Fruit fly (Drosophila melanogaster) whole organism, embryonic: ENCODE measurements around the gene Cdc6.

Experiments
- CG10959 ChIP-seq: fragments of 200-800 bp; sonication (Bioruptor generic); IDR thresholded peaks from 2 replicates; pipeline ENCODE4 v1.3.6; 2022; ENCODE audit warnings: missing biosample characterization, missing genetic modification characterization
- CG15601 ChIP-seq: fragments of 200-800 bp; sonication (Bioruptor generic); optimal IDR thresholded peaks from 3 replicates; lab custom pipeline; 2019; ENCODE audit warnings: missing biosample characterization, mild to moderate bottlenecking, missing genetic modification characterization, moderate library complexity
- CG1603 ChIP-seq: fragments of 200-800 bp; sonication (Bioruptor generic); optimal IDR thresholded peaks from 2 replicates; lab custom pipeline; 2019; ENCODE audit warnings: missing biosample characterization, mild to moderate bottlenecking, missing genetic modification characterization, moderate library complexity
- CG1792 ChIP-seq: fragments of 200-800 bp; sonication (Bioruptor generic); optimal IDR thresholded peaks from 2 replicates; lab custom pipeline; 2016; ENCODE audit warnings: missing biosample characterization, missing genetic modification characterization
- CG18764 ChIP-seq: fragments of 200-800 bp; sonication (Bioruptor generic); optimal IDR thresholded peaks from 3 replicates; lab custom pipeline; 2016; ENCODE audit warnings: missing biosample characterization, missing genetic modification characterization
- CG2712 ChIP-seq: fragments of 200-800 bp; optimal IDR thresholded peaks from 3 replicates; lab custom pipeline; 2019; ENCODE audit warnings: missing biosample characterization, mild to moderate bottlenecking, missing genetic modification characterization, moderate library complexity
- CG5953 ChIP-seq: fragments of 200-800 bp; sonication (Bioruptor generic); IDR thresholded peaks from 2 replicates; pipeline ENCODE4 v1.3.6; 2022; ENCODE audit warnings: missing biosample characterization, missing genetic modification characterization
- CG7963 ChIP-seq: fragments of 200-800 bp; sonication (Bioruptor generic); IDR thresholded peaks from 3 replicates; pipeline ENCODE4 v1.3.6; 2022; ENCODE audit warnings: missing biosample characterization, missing genetic modification characterization; ENCODE audit not compliant: partially characterized antibody
- CG8388 ChIP-seq: fragments of 200-800 bp; sonication (Bioruptor generic); optimal IDR thresholded peaks from 2 replicates; lab custom pipeline; 2019; ENCODE audit warnings: missing biosample characterization, mild to moderate bottlenecking, missing genetic modification characterization, moderate library complexity
- CG9609 ChIP-seq: fragments of 200-800 bp; sonication (Bioruptor generic); optimal IDR thresholded peaks from 3 replicates; lab custom pipeline; 2016; ENCODE audit warnings: missing biosample characterization, missing genetic modification characterization
- CG9727 ChIP-seq: fragments of 200-800 bp; sonication (Bioruptor generic); optimal IDR thresholded peaks from 3 replicates; lab custom pipeline; 2017; ENCODE audit warnings: missing biosample characterization, mild to moderate bottlenecking, missing genetic modification characterization
- D19B ChIP-seq: fragments of 200-800 bp; sonication (Bioruptor generic); optimal IDR thresholded peaks from 2 replicates; lab custom pipeline; 2017; ENCODE audit warnings: missing biosample characterization, mild to moderate bottlenecking, missing genetic modification characterization
- Dek ChIP-seq: fragments of 200-800 bp; sonication (Bioruptor generic); optimal IDR thresholded peaks from 3 replicates; lab custom pipeline; 2019; ENCODE audit warnings: missing biosample characterization, mild to moderate bottlenecking, missing genetic modification characterization, moderate library complexity
- Dip2 ChIP-seq: fragments of 200-800 bp; sonication (Bioruptor generic); IDR thresholded peaks from 2 replicates; pipeline ENCODE4 v1.3.6; 2022; ENCODE audit warnings: missing biosample characterization, missing genetic modification characterization
- Dip3 ChIP-seq: fragments of 200-800 bp; sonication (Bioruptor generic); optimal IDR thresholded peaks from 3 replicates; lab custom pipeline; 2016; ENCODE audit warnings: missing biosample characterization, missing genetic modification characterization
- Fer1 ChIP-seq: fragments of 200-800 bp; sonication (Bioruptor generic); optimal IDR thresholded peaks from 2 replicates; lab custom pipeline; 2017; ENCODE audit warnings: missing biosample characterization, mild to moderate bottlenecking, missing genetic modification characterization
- HLH3B ChIP-seq: fragments of 200-800 bp; sonication (Bioruptor generic); IDR thresholded peaks from 2 replicates; pipeline ENCODE4 v1.3.6; 2022; ENCODE audit warnings: missing biosample characterization, missing genetic modification characterization
- HLHmδ ChIP-seq: fragments of 200-800 bp; sonication (Bioruptor generic); optimal IDR thresholded peaks from 2 replicates; lab custom pipeline; 2018; ENCODE audit warnings: missing biosample characterization, mild to moderate bottlenecking, missing genetic modification characterization, moderate library complexity
- Hand ChIP-seq: fragments of 200-800 bp; sonication (Bioruptor generic); optimal IDR thresholded peaks from 2 replicates; lab custom pipeline; 2017; ENCODE audit warnings: mild to moderate bottlenecking, missing biosample characterization, missing genetic modification reagents, missing genetic modification characterization
- Hey ChIP-seq: fragments of 200-800 bp; sonication (Bioruptor generic); optimal IDR thresholded peaks from 3 replicates; lab custom pipeline; 2018; ENCODE audit warnings: missing biosample characterization, mild to moderate bottlenecking, missing genetic modification characterization
- HmgZ ChIP-seq: fragments of 200-800 bp; sonication (Bioruptor generic); optimal IDR thresholded peaks from 2 replicates; lab custom pipeline; 2018; ENCODE audit warnings: missing biosample characterization, mild to moderate bottlenecking, missing genetic modification characterization
- Jarid2 ChIP-seq: fragments of 200-800 bp; sonication (Bioruptor generic); optimal IDR thresholded peaks from 3 replicates; lab custom pipeline; 2017; ENCODE audit warnings: mild to moderate bottlenecking, missing biosample characterization, missing genetic modification reagents, missing genetic modification characterization
- Lhr ChIP-seq: fragments of 200-800 bp; sonication (Bioruptor generic); optimal IDR thresholded peaks from 3 replicates; lab custom pipeline; 2017; ENCODE audit warnings: mild to moderate bottlenecking, missing biosample characterization, missing genetic modification reagents, missing genetic modification characterization
- Med ChIP-seq: fragments of 200-800 bp; sonication (Bioruptor generic); peaks from one replicate; lab custom pipeline; 2016; ENCODE audit warnings: missing biosample characterization, missing genetic modification characterization, mild to moderate bottlenecking, inconsistent platforms, moderate library complexity
- NfI ChIP-seq: fragments of 200-800 bp; sonication (Bioruptor generic); optimal IDR thresholded peaks from 3 replicates; lab custom pipeline; 2018; ENCODE audit warnings: missing biosample characterization, mild to moderate bottlenecking, missing genetic modification characterization, moderate library complexity
- Opbp ChIP-seq: fragments of 200-800 bp; sonication (Bioruptor generic); IDR thresholded peaks from 3 replicates; pipeline ENCODE4 v1.3.6; 2022; ENCODE audit warnings: missing biosample characterization, missing genetic modification characterization; ENCODE audit not compliant: partially characterized antibody
- Poxn ChIP-seq: fragments of 200-800 bp; sonication (Bioruptor generic); IDR thresholded peaks from 2 replicates; pipeline ENCODE4 v1.3.6; 2022; ENCODE audit warnings: missing biosample characterization, missing genetic modification characterization
- Ravus ChIP-seq: fragments of 200-800 bp; sonication (Bioruptor generic); IDR thresholded peaks from 2 replicates; pipeline ENCODE4 v1.3.6; 2022; ENCODE audit warnings: missing biosample characterization, missing genetic modification characterization
- Sry-δ ChIP-seq: fragments of 200-800 bp; sonication (Bioruptor generic); optimal IDR thresholded peaks from 2 replicates; lab custom pipeline; 2016; ENCODE audit warnings: missing biosample characterization, missing genetic modification characterization
- Trl ChIP-seq, 3 experiments: fragments of >200 bp in 2 of 3; fragments of 200-800 bp in 1 of 3; sonication (Bioruptor generic) in 1 of 3; optimal IDR thresholded peaks; 2 replicates in 1 of 3; 3 replicates in 2 of 3; lab custom pipeline; 2016 to 2017; ENCODE audit warnings: missing biosample characterization in 1 of 3, missing genetic modification characterization in 1 of 3
- ap ChIP-seq: fragments of 200-800 bp; sonication (Bioruptor generic); IDR thresholded peaks from 2 replicates; pipeline ENCODE4 v1.3.6; 2022; ENCODE audit warnings: missing biosample characterization, missing genetic modification characterization
- btn ChIP-seq: fragments of 200-800 bp; sonication (Bioruptor generic); optimal IDR thresholded peaks from 2 replicates; lab custom pipeline; 2016; ENCODE audit warnings: missing biosample characterization, missing genetic modification characterization
- chm ChIP-seq: fragments of 200-800 bp; sonication (Bioruptor generic); IDR thresholded peaks from 2 replicates; pipeline ENCODE4 v1.3.6; 2022; ENCODE audit warnings: missing biosample characterization, missing genetic modification characterization
- croc ChIP-seq: fragments of 200-800 bp; sonication (Bioruptor generic); conservative IDR thresholded peaks from 3 replicates; pipeline ENCODE4 v1.3.6; 2022; ENCODE audit warnings: missing biosample characterization, missing genetic modification characterization
- dpn ChIP-seq, 2 experiments: fragments of 200-800 bp; sonication (Bioruptor generic); optimal IDR thresholded peaks; 3 replicates each; lab custom pipeline; 2016; ENCODE audit warnings: missing biosample characterization in 2 of 2, missing genetic modification characterization in 2 of 2
- dysf ChIP-seq: fragments of 200-800 bp; sonication (Bioruptor generic); IDR thresholded peaks from 3 replicates; pipeline ENCODE4 v1.3.6; 2022; ENCODE audit warnings: missing biosample characterization, missing genetic modification characterization
- fd102C ChIP-seq: fragments of 200-800 bp; sonication (Bioruptor generic); optimal IDR thresholded peaks from 2 replicates; lab custom pipeline; 2018; ENCODE audit warnings: missing biosample characterization, mild to moderate bottlenecking, missing genetic modification characterization, moderate library complexity
- gcm ChIP-seq: fragments of 200-800 bp; sonication (Bioruptor generic); optimal IDR thresholded peaks from 2 replicates; lab custom pipeline; 2019; ENCODE audit warnings: missing biosample characterization, mild to moderate bottlenecking, missing genetic modification characterization, moderate library complexity
- gem ChIP-seq: fragments of 200-800 bp; sonication (Bioruptor generic); optimal IDR thresholded peaks from 2 replicates; lab custom pipeline; 2019; ENCODE audit warnings: missing biosample characterization, mild to moderate bottlenecking, missing genetic modification characterization, moderate library complexity
- gfzf ChIP-seq: fragments of 200-800 bp; sonication (Bioruptor generic); optimal IDR thresholded peaks from 2 replicates; lab custom pipeline; 2016; ENCODE audit warnings: missing biosample characterization, mild to moderate bottlenecking, missing genetic modification characterization, moderate library complexity
- ken ChIP-seq: fragments of 200-800 bp; sonication (Bioruptor generic); IDR thresholded peaks from 3 replicates; pipeline ENCODE4 v1.3.6; 2022; ENCODE audit warnings: missing biosample characterization, missing genetic modification characterization
- lbe ChIP-seq: fragments of 200-800 bp; sonication (Bioruptor generic); optimal IDR thresholded peaks from 2 replicates; lab custom pipeline; 2016; ENCODE audit warnings: missing biosample characterization, mild to moderate bottlenecking, missing genetic modification characterization
- pho ChIP-seq: fragments of 200-800 bp; sonication (Bioruptor generic); optimal IDR thresholded peaks from 2 replicates; lab custom pipeline; 2016; ENCODE audit warnings: missing biosample characterization, missing genetic modification characterization
- slp2 ChIP-seq: fragments of 200-800 bp; sonication (Bioruptor generic); optimal IDR thresholded peaks from 2 replicates; lab custom pipeline; 2016; ENCODE audit warnings: missing biosample characterization, missing genetic modification characterization
- sug ChIP-seq: fragments of 200-800 bp; optimal IDR thresholded peaks from 2 replicates; lab custom pipeline; 2019; ENCODE audit warnings: missing biosample characterization, mild to moderate bottlenecking, missing genetic modification characterization, moderate library complexity
- tin ChIP-seq: fragments of 200-800 bp; sonication (Bioruptor generic); optimal IDR thresholded peaks from 3 replicates; lab custom pipeline; 2016; ENCODE audit warnings: missing biosample characterization, missing genetic modification characterization
- tup ChIP-seq: fragments of 200-800 bp; sonication (Bioruptor generic); optimal IDR thresholded peaks from 2 replicates; lab custom pipeline; 2016; ENCODE audit warnings: missing biosample characterization, mild to moderate bottlenecking, missing genetic modification characterization, moderate library complexity
- twi ChIP-seq: fragments of 200-800 bp; optimal IDR thresholded peaks from 2 replicates; lab custom pipeline; 2019; ENCODE audit warnings: missing biosample characterization, mild to moderate bottlenecking, missing genetic modification characterization, moderate library complexity
- tx ChIP-seq: fragments of 200-800 bp; sonication (Bioruptor generic); optimal IDR thresholded peaks from 2 replicates; lab custom pipeline; 2016; ENCODE audit warnings: missing biosample characterization, missing genetic modification characterization

The Cdc6 gene

dm6 chr3L:8600752-8601433 is 33.0 kb downstream of the Cdc6 start, which contains the start of the genes Nelf-E and RpL14 (continued):
- TF ChIP-seq Trl (optimal IDR thresholded peaks at IDR 0.05; lab: Kevin White, UChicago) (no peak), Trl (GFP tag; optimal IDR thresholded peaks at IDR 0.05; lab: Kevin White, UChicago) (peak; percentile 98), fd102C (peak; percentile 90), Med (GFP tag; lab: Kevin White, UChicago) (peak; percentile 100), ken (GFP tag; lab: Robert Waterston, UW) (peak; percentile 95), CG1603 (tag; lab: Kevin White, UChicago) (peak; percentile 98), Jarid2 (GFP tag; lab: Kevin White, UChicago) (peak; percentile 90), tx (GFP tag; lab: Kevin White, UChicago) (peak; percentile 90), sug (tag; lab: Kevin White, UChicago) (peak; percentile 94), Fer1 (peak; percentile 97), dysf (GFP tag; lab: Robert Waterston, UW) (peak; percentile 92), gem (tag; lab: Kevin White, UChicago) (no peak), NfI (peak; percentile 98), btn (GFP tag; lab: Kevin White, UChicago) (peak; percentile 93), CG9727 (GFP tag; lab: Kevin White, UChicago) (peak; percentile 97), CG7963 (GFP tag; lab: Robert Waterston, UW) (no peak), CG5953 (GFP tag; lab: Robert Waterston, UW) (peak; percentile 88), Dek (tag; lab: Kevin White, UChicago) (peak; percentile 89), slp2 (GFP tag; lab: Kevin White, UChicago) (peak; percentile 94), Hand (GFP tag; lab: Kevin White, UChicago) (peak; percentile 89), twi (peak; percentile 86), gcm (peak; percentile 92), tin (GFP tag; lab: Kevin White, UChicago) (peak; percentile 91), chm (GFP tag; lab: Robert Waterston, UW) (peak; percentile 96), CG18764 (peak; percentile 94), croc (GFP tag; lab: Robert Waterston, UW) (peak; percentile 79), CG9609 (peak; percentile 96), Dip3 (GFP tag; lab: Kevin White, UChicago) (peak; percentile 93), CG8388 (GFP tag; lab: Kevin White, UChicago) (peak; percentile 89), Hey (tag; lab: Kevin White, UChicago) (peak; percentile 94), HLH3B (GFP tag; lab: Robert Waterston, UW) (peak; percentile 92), pho (GFP tag; lab: Kevin White, UChicago) (peak; percentile 96), tup (GFP tag; lab: Kevin White, UChicago) (peak; percentile 89), Opbp (GFP tag; lab: Robert Waterston, UW) (peak; percentile 61; the same call in 1 of the 3 replicates), CG15601 (tag; lab: Kevin White, UChicago) (peak; percentile 93), Dip2 (GFP tag; lab: Robert Waterston, UW) (no peak), CG2712 (tag; lab: Kevin White, UChicago) (peak; percentile 92), D19B (GFP tag; lab: Kevin White, UChicago) (peak; percentile 86), Poxn (GFP tag; lab: Robert Waterston, UW) (peak; percentile 73), Ravus (GFP tag; lab: Robert Waterston, UW) (peak; percentile 54), HLHmδ (GFP tag; lab: Kevin White, UChicago) (peak; percentile 98), Lhr (GFP tag; lab: Kevin White, UChicago) (peak; percentile 96), CG1792 (GFP tag; lab: Kevin White, UChicago) (peak; percentile 96), HmgZ (tag; lab: Kevin White, UChicago) (peak; percentile 98), gfzf (peak; percentile 98), CG10959 (GFP tag; lab: Robert Waterston, UW) (peak; percentile 85), lbe (peak; percentile 90), ap (GFP tag; lab: Robert Waterston, UW) (peak; percentile 89), dpn (GFP tag; optimal IDR thresholded peaks at IDR 0.05; lab: Kevin White, UChicago) (peak; percentile 87 to 97), Sry-δ (GFP tag; lab: Kevin White, UChicago) (peak; percentile 82)
